Fruit fly (Drosophila melanogaster): ENCODE measurements around the gene Wnt4.

Wnt4 gene

DNA sequence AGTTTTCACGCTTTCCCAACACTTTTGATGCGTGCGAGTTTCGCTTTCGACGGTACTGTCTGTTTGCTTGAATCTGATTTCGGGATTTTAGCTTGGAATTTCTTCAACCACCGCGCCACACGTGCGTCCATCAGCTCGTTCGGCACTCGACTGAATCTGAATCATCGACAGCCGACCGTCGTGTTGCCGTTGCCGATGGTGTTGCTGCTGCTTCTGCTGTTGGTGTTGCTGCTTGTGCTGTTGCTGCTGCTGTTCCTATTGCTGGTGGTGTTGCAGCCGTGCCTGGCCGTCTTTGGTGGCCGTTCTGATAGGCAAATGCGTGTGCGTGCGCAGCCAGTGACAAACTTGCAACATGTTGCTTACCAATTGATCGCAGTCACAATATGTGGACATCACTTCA, at the start of gene Wnt4 (continued):
- TF ChIP-seq CG11723 (GFP tag; optimal IDR thresholded peaks at IDR 0.05), result no peak
- no peak for TF ChIP-seq disco-r (GFP tag; optimal IDR thresholded peaks at IDR 0.05)
- no peak for TF ChIP-seq CG12104 (GFP tag; optimal IDR thresholded peaks at IDR 0.05)
- TF ChIP-seq pfk (GFP tag; optimal IDR thresholded peaks at IDR 0.05), result no peak
- TF ChIP-seq CG33213 (GFP tag; optimal IDR thresholded peaks at IDR 0.05), result no peak
- TF ChIP-seq CG10147 (GFP tag; optimal IDR thresholded peaks at IDR 0.05), result no peak
- TF ChIP-seq cwo (GFP tag; optimal IDR thresholded peaks at IDR 0.05), result no peak
- TF ChIP-seq sens (GFP tag), result peak; percentile 84
- no peak for TF ChIP-seq exex (tag; optimal IDR thresholded peaks at IDR 0.05)
- no peak for TF ChIP-seq pzg (GFP tag; optimal IDR thresholded peaks at IDR 0.05)
- TF ChIP-seq hkb (optimal IDR thresholded peaks at IDR 0.05), result no peak
- no peak for TF ChIP-seq hkb (GFP tag; IDR thresholded peaks at IDR 0.05)
- TF ChIP-seq CG1024 (GFP tag; IDR thresholded peaks at IDR 0.05), result no peak
- no peak for TF ChIP-seq fd102C (GFP tag; optimal IDR thresholded peaks at IDR 0.05)
- TF ChIP-seq Kr (GFP tag; optimal IDR thresholded peaks at IDR 0.05), result no peak
- TF ChIP-seq Nf-YA (GFP tag; IDR thresholded peaks at IDR 0.05), result no peak; the same call in 1 of the 2 replicates
- no peak for TF ChIP-seq slbo (GFP tag; IDR thresholded peaks at IDR 0.05)
- no peak for TF ChIP-seq CG16815 (GFP tag; optimal IDR thresholded peaks at IDR 0.05)
- no peak for TF ChIP-seq CG9215 (GFP tag; IDR thresholded peaks at IDR 0.05)
- no peak for TF ChIP-seq CG18619 (GFP tag; optimal IDR thresholded peaks at IDR 0.05)
- no peak for TF ChIP-seq Rx (GFP tag; IDR thresholded peaks at IDR 0.05)
- TF ChIP-seq Hr51 (GFP tag; optimal IDR thresholded peaks at IDR 0.05), result no peak
- TF ChIP-seq ken (GFP tag; IDR thresholded peaks at IDR 0.05), result peak; percentile 17; the same call in 1 of the 3 replicates
- no peak for TF ChIP-seq ATbp (GFP tag; optimal IDR thresholded peaks at IDR 0.05)
- no peak for TF ChIP-seq Abd-B (GFP tag; optimal IDR thresholded peaks at IDR 0.05)
- TF ChIP-seq CG6654 (GFP tag; optimal IDR thresholded peaks at IDR 0.05), result no peak
- TF ChIP-seq jing (GFP tag; optimal IDR thresholded peaks at IDR 0.05), result peak; percentile 22
- TF ChIP-seq h (optimal IDR thresholded peaks at IDR 0.05), result no peak
- TF ChIP-seq CG1792 (GFP tag; optimal IDR thresholded peaks at IDR 0.05), result no peak
- TF ChIP-seq Dip2 (GFP tag; IDR thresholded peaks at IDR 0.05), result no peak
- TF ChIP-seq Dip3 (GFP tag; optimal IDR thresholded peaks at IDR 0.05), result no peak
- no peak for TF ChIP-seq CG12942 (GFP tag; optimal IDR thresholded peaks at IDR 0.05)
- TF ChIP-seq mirr (GFP tag; optimal IDR thresholded peaks at IDR 0.05), result no peak
- TF ChIP-seq gfzf (GFP tag; optimal IDR thresholded peaks at IDR 0.05), result no peak
- no peak for TF ChIP-seq crc (GFP tag; optimal IDR thresholded peaks at IDR 0.05)
- TF ChIP-seq CG10959 (GFP tag; IDR thresholded peaks at IDR 0.05), result no peak
- TF ChIP-seq tx (GFP tag; optimal IDR thresholded peaks at IDR 0.05), result no peak
- TF ChIP-seq her (GFP tag; optimal IDR thresholded peaks at IDR 0.05), result peak; percentile 17
- TF ChIP-seq D (optimal IDR thresholded peaks at IDR 0.05), result no peak
- TF ChIP-seq D (GFP tag; optimal IDR thresholded peaks at IDR 0.05), result no peak
- no peak for TF ChIP-seq ranshi (GFP tag; IDR thresholded peaks at IDR 0.05)
- no peak for TF ChIP-seq CG11093 (GFP tag; IDR thresholded peaks at IDR 0.05)
- TF ChIP-seq pho (GFP tag; optimal IDR thresholded peaks at IDR 0.05), result no peak
- TF ChIP-seq CG16863 (GFP tag; optimal IDR thresholded peaks at IDR 0.05), result no peak
- no peak for TF ChIP-seq CG9797 (GFP tag; optimal IDR thresholded peaks at IDR 0.05)
- TF ChIP-seq CG10431 (GFP tag; optimal IDR thresholded peaks at IDR 0.05), result no peak
- TF ChIP-seq Ravus (GFP tag; IDR thresholded peaks at IDR 0.05), result no peak
- no peak for TF ChIP-seq ind (GFP tag; optimal IDR thresholded peaks at IDR 0.05)
- TF ChIP-seq CG1647 (GFP tag; optimal IDR thresholded peaks at IDR 0.05), result no peak
- TF ChIP-seq Hey (tag; optimal IDR thresholded peaks at IDR 0.05), result no peak
- no peak for TF ChIP-seq nerfin-2 (GFP tag; IDR thresholded peaks at IDR 0.05; ENCODE audit: partially characterized antibody)
- TF ChIP-seq dmrt11E (tag; optimal IDR thresholded peaks at IDR 0.05), result no peak
- peak; percentile 62; the same call in 1 of the 2 replicates for TF ChIP-seq vvl (GFP tag; IDR thresholded peaks at IDR 0.05)
- TF ChIP-seq Ets65A (GFP tag), result no peak

Measured in whole organism, embryonic.